Worm (Caenorhabditis elegans): ENCODE data around the gene taf-8.

- TF ChIP-seq flt-1 (GFP tag; IDR thresholded peaks at IDR 0.05) (no peak), tbx-37 (GFP tag; conservative IDR thresholded peaks at IDR 0.05) (no peak), hnd-1 (tag; optimal IDR thresholded peaks at IDR 0.05) (no peak), ets-7 (tag; optimal IDR thresholded peaks at IDR 0.05) (no peak), ama-1 (optimal IDR thresholded peaks at IDR 0.05) (no peak), pes-1 (GFP tag; IDR thresholded peaks at IDR 0.05) (no peak), hmg-4 (GFP tag; optimal IDR thresholded peaks at IDR 0.05) (no peak), tra-4 (tag; optimal IDR thresholded peaks at IDR 0.05) (no peak), B0310.2 (tag; optimal IDR thresholded peaks at IDR 0.05) (no peak), scrt-1 (GFP tag; IDR thresholded peaks at IDR 0.05) (no peak), sea-1 (GFP tag; conservative IDR thresholded peaks at IDR 0.05) (no peak), tbx-11 (GFP tag; IDR thresholded peaks at IDR 0.05) (no peak), ceh-13 (GFP tag; optimal IDR thresholded peaks at IDR 0.05) (no peak), aly-1 (tag; optimal IDR thresholded peaks at IDR 0.05) (no peak)
Measured at ce11 chrII:9624110-9624695, 44.9 kb upstream of the taf-8 start, which contains the start of the genes dnj-20 and ZK1307.8.
